Worm (Caenorhabditis elegans) whole organism, L2 larva: ENCODE data around the gene C37C3.12.

ENCODE experiments used
- C34F6.9 ChIP-seq: fragments of 150-350 bp; optimal IDR thresholded peaks from 2 replicates; lab custom pipeline; 2014; ENCODE audit warnings: missing biosample characterization, missing genetic modification characterization
- F13H6.1 ChIP-seq: sonication (generic microtip); optimal IDR thresholded peaks from 2 replicates; lab custom pipeline; 2016; ENCODE audit warnings: missing genetic modification characterization, missing compliant biosample characterization
- R02D3.7 ChIP-seq: fragments of 150-350 bp; optimal IDR thresholded peaks from 2 replicates; lab custom pipeline; 2014; ENCODE audit warnings: missing biosample characterization, missing genetic modification characterization
- Y55F3AM.14 ChIP-seq: fragments of 200-800 bp; sonication (Bioruptor generic); optimal IDR thresholded peaks from 2 replicates; lab custom pipeline; 2018; ENCODE audit warnings: mild to moderate bottlenecking, missing genetic modification characterization, missing compliant biosample characterization
- alr-1 ChIP-seq: fragments of 150-350 bp; optimal IDR thresholded peaks from 2 replicates; lab custom pipeline; 2014; ENCODE audit warnings: missing biosample characterization, missing genetic modification characterization
- aly-2 ChIP-seq: fragments of 150-350 bp; optimal IDR thresholded peaks from 2 replicates; lab custom pipeline; 2014; ENCODE audit warnings: missing biosample characterization, missing genetic modification characterization
- ama-1 ChIP-seq: fragments of 150-350 bp; optimal IDR thresholded peaks from 2 replicates; lab custom pipeline; 2018; ENCODE audit warnings: inconsistent platforms
- blmp-1 ChIP-seq: sonication (generic microtip); optimal IDR thresholded peaks from 2 replicates; lab custom pipeline; 2017; ENCODE audit warnings: missing genetic modification characterization, mild to moderate bottlenecking, missing compliant biosample characterization, antibody characterized with exemption, moderate library complexity; ENCODE audit not compliant: insufficient read depth
- ceh-16 ChIP-seq: fragments of 150-350 bp; optimal IDR thresholded peaks from 2 replicates; lab custom pipeline; 2014; ENCODE audit warnings: missing biosample characterization, missing genetic modification characterization
- ceh-82 ChIP-seq: fragments of 150-350 bp; optimal IDR thresholded peaks from 2 replicates; lab custom pipeline; 2014; ENCODE audit warnings: missing biosample characterization, missing genetic modification characterization
- dmd-4 ChIP-seq: sonication (generic microtip); optimal IDR thresholded peaks from 2 replicates; lab custom pipeline; 2017; ENCODE audit warnings: missing biosample characterization, missing genetic modification characterization
- egl-27 ChIP-seq: sonication (generic microtip); optimal IDR thresholded peaks from 3 replicates; lab custom pipeline; 2017; ENCODE audit warnings: missing biosample characterization, missing genetic modification reagents, missing genetic modification characterization
- elt-1 ChIP-seq: fragments of 150-350 bp; optimal IDR thresholded peaks from 2 replicates; lab custom pipeline; 2014; ENCODE audit warnings: missing biosample characterization, missing genetic modification characterization
- elt-3 ChIP-seq: sonication (generic microtip); optimal IDR thresholded peaks from 2 replicates; lab custom pipeline; 2017; ENCODE audit warnings: missing biosample characterization, missing genetic modification characterization
- fos-1 ChIP-seq: fragments of 150-350 bp; optimal IDR thresholded peaks from 2 replicates; lab custom pipeline; 2014; ENCODE audit warnings: missing biosample characterization, missing genetic modification characterization
- lin-39 ChIP-seq: fragments of 150-350 bp; optimal IDR thresholded peaks from 2 replicates; lab custom pipeline; 2014; ENCODE audit warnings: missing biosample characterization, missing genetic modification reagents, missing genetic modification characterization
- lsy-2 ChIP-seq, 2 experiments: fragments of 150-350 bp in 1 of 2; sonication (generic microtip) in 1 of 2; optimal IDR thresholded peaks; 2 replicates each; lab custom pipeline; 2014 to 2017; ENCODE audit warnings: missing biosample characterization in 2 of 2, missing genetic modification characterization in 2 of 2
- mab-5 ChIP-seq: fragments of 150-350 bp; optimal IDR thresholded peaks from 2 replicates; lab custom pipeline; 2014; ENCODE audit warnings: missing biosample characterization, missing genetic modification characterization
- mbf-1 ChIP-seq: sonication (generic microtip); optimal IDR thresholded peaks from 2 replicates; lab custom pipeline; 2017; ENCODE audit warnings: missing biosample characterization, missing genetic modification characterization
- mdl-1 ChIP-seq, 2 experiments: fragments of 150-350 bp in 1 of 2; sonication (generic microtip) in 1 of 2; optimal IDR thresholded peaks; 2 replicates each; lab custom pipeline; 2017; ENCODE audit warnings: missing biosample characterization in 2 of 2, missing genetic modification characterization in 2 of 2
- nhr-10 ChIP-seq: sonication (generic microtip); optimal IDR thresholded peaks from 2 replicates; lab custom pipeline; 2017; ENCODE audit warnings: missing biosample characterization, missing genetic modification characterization
- nhr-11 ChIP-seq: fragments of 150-350 bp; optimal IDR thresholded peaks from 2 replicates; lab custom pipeline; 2014; ENCODE audit warnings: missing biosample characterization, missing genetic modification characterization
- nhr-12 ChIP-seq: fragments of 150-350 bp; optimal IDR thresholded peaks from 2 replicates; lab custom pipeline; 2014; ENCODE audit warnings: missing biosample characterization, missing genetic modification characterization
- nhr-129 ChIP-seq: fragments of 150-350 bp; optimal IDR thresholded peaks from 2 replicates; lab custom pipeline; 2014; ENCODE audit warnings: missing biosample characterization, missing genetic modification characterization
- nhr-237 ChIP-seq: fragments of 150-350 bp; optimal IDR thresholded peaks from 2 replicates; lab custom pipeline; 2014; ENCODE audit warnings: missing biosample characterization, missing genetic modification characterization
- nhr-25 ChIP-seq: fragments of 150-350 bp; sonication (generic microtip); optimal IDR thresholded peaks from 3 replicates; lab custom pipeline; 2014; ENCODE audit warnings: missing biosample characterization, missing genetic modification characterization
- nhr-6 ChIP-seq: fragments of 150-350 bp; optimal IDR thresholded peaks from 2 replicates; lab custom pipeline; 2014; ENCODE audit warnings: missing biosample characterization, missing genetic modification characterization
- nhr-77 ChIP-seq: fragments of 150-350 bp; optimal IDR thresholded peaks from 2 replicates; lab custom pipeline; 2014; ENCODE audit warnings: missing biosample characterization, missing genetic modification characterization
- peb-1 ChIP-seq: fragments of 150-350 bp; optimal IDR thresholded peaks from 2 replicates; lab custom pipeline; 2014; ENCODE audit warnings: missing biosample characterization, missing genetic modification characterization
- skn-1 ChIP-seq: sonication (generic microtip); optimal IDR thresholded peaks from 2 replicates; lab custom pipeline; 2017; ENCODE audit warnings: missing biosample characterization, missing genetic modification characterization
- sma-3 ChIP-seq: sonication (generic microtip); optimal IDR thresholded peaks from 2 replicates; lab custom pipeline; 2016; ENCODE audit warnings: missing genetic modification reagents, missing genetic modification characterization, missing compliant biosample characterization
- unc-55 ChIP-seq: fragments of 150-350 bp; sonication (generic microtip); optimal IDR thresholded peaks from 3 replicates; lab custom pipeline; 2014; ENCODE audit warnings: missing biosample characterization, missing genetic modification reagents, missing genetic modification characterization
- unc-62 ChIP-seq: fragments of 150-350 bp; optimal IDR thresholded peaks from 2 replicates; lab custom pipeline; 2014; ENCODE audit warnings: missing biosample characterization, missing genetic modification reagents, missing genetic modification characterization
- zag-1 ChIP-seq: fragments of 150-350 bp; optimal IDR thresholded peaks from 2 replicates; lab custom pipeline; 2014; ENCODE audit warnings: missing biosample characterization, missing genetic modification characterization
- ztf-1 ChIP-seq: fragments of 200-800 bp; sonication (Bioruptor generic); conservative IDR thresholded peaks from 2 replicates; pipeline ENCODE4 v1.3.6; 2022; ENCODE audit warnings: missing genetic modification characterization, missing compliant biosample characterization
- ztf-11 ChIP-seq: sonication (generic microtip); optimal IDR thresholded peaks from 2 replicates; lab custom pipeline; 2017; ENCODE audit warnings: missing biosample characterization, missing genetic modification characterization
- ztf-4 ChIP-seq: fragments of 150-350 bp; optimal IDR thresholded peaks from 2 replicates; lab custom pipeline; 2014; ENCODE audit warnings: missing biosample characterization, missing genetic modification characterization

The C37C3.12 gene

ce11 chrV:7853900-7854299, 14.5 kb upstream of the C37C3.12 start:
- TF ChIP-seq Y55F3AM.14 (GFP tag; lab: Kevin White, UChicago): no peak
- no peak for TF ChIP-seq dmd-4 (tag; lab: Kevin White, UChicago)
- no peak for TF ChIP-seq ztf-4 (tag; lab: Kevin White, UChicago)
- no peak for TF ChIP-seq elt-3 (tag; lab: Kevin White, UChicago)
- TF ChIP-seq nhr-10 (tag; lab: Kevin White, UChicago): no peak
- peak; percentile 8 for TF ChIP-seq unc-55
- TF ChIP-seq unc-62 (GFP tag; lab: Kevin White, UChicago): no peak
- no peak for TF ChIP-seq ama-1 (lab: Kevin White, UChicago)
- no peak for TF ChIP-seq fos-1 (tag; lab: Kevin White, UChicago)
- TF ChIP-seq alr-1 (tag; lab: Kevin White, UChicago): no peak
- no peak for TF ChIP-seq blmp-1 (tag; lab: Kevin White, UChicago)
- TF ChIP-seq nhr-25 (tag; lab: Kevin White, UChicago): no peak
- TF ChIP-seq ztf-11 (tag; lab: Kevin White, UChicago): no peak
- TF ChIP-seq C34F6.9: peak; percentile 7
- TF ChIP-seq aly-2 (tag; lab: Kevin White, UChicago): no peak
- no peak for TF ChIP-seq R02D3.7 (tag; lab: Kevin White, UChicago)
- TF ChIP-seq egl-27 (tag; lab: Kevin White, UChicago): no peak
- TF ChIP-seq, all 48 proteins: peak for 2

- no peak for TF ChIP-seq sma-3 (GFP tag; lab: Kevin White, UChicago)
- no peak for TF ChIP-seq alr-1 (tag; lab: Kevin White, UChicago)
- no peak for TF ChIP-seq nhr-12
- TF ChIP-seq F13H6.1: no peak
- TF ChIP-seq mab-5 (tag; lab: Kevin White, UChicago): no peak
Measured at ce11 chrV:7852078-7852477, 12.7 kb upstream of the C37C3.12 start.

- TF ChIP-seq nhr-25 (tag; lab: Kevin White, UChicago) (no peak), alr-1 (tag; lab: Kevin White, UChicago) (no peak), ceh-82 (tag; lab: Kevin White, UChicago) (no peak), C34F6.9 (peak; percentile 10), nhr-11 (tag; lab: Kevin White, UChicago) (no peak), ztf-1 (GFP tag; lab: Robert Waterston, UW) (no peak), skn-1 (tag; lab: Kevin White, UChicago) (no peak), nhr-6 (tag; lab: Kevin White, UChicago) (no peak), nhr-237 (tag; lab: Kevin White, UChicago) (no peak), F13H6.1 (peak; percentile 32), ztf-4 (tag; lab: Kevin White, UChicago) (no peak), zag-1 (tag; lab: Kevin White, UChicago) (no peak), peb-1 (no peak), Y55F3AM.14 (GFP tag; lab: Kevin White, UChicago) (no peak), fos-1 (tag; lab: Kevin White, UChicago) (peak; percentile 9), mdl-1 (tag; optimal IDR thresholded peaks at IDR 0.05; lab: Kevin White, UChicago) (peak in 1 of 2 experiments; percentile 16), mbf-1 (no peak), nhr-129 (tag; lab: Kevin White, UChicago) (peak; percentile 44), elt-1 (tag; lab: Kevin White, UChicago) (no peak), nhr-77 (tag; lab: Kevin White, UChicago) (no peak)
Measured at ce11 chrV:7848251-7848650, 8.9 kb upstream of the C37C3.12 start.

- TF ChIP-seq mbf-1: no peak
Measured at ce11 chrV:7847687-7848086, 8.3 kb upstream of the C37C3.12 start.

ce11 chrV:7847170-7847569, 7.8 kb upstream of the C37C3.12 start, which contains the start of gene memo-1:
Gene memo-1 (minus strand): TSS chrV:7847171.
- TF ChIP-seq ztf-11 (tag; lab: Kevin White, UChicago): no peak
- TF ChIP-seq peb-1: no peak
- TF ChIP-seq ceh-16 (tag; lab: Kevin White, UChicago): no peak
- TF ChIP-seq lin-39: no peak
- no peak for TF ChIP-seq skn-1 (tag; lab: Kevin White, UChicago)
- no peak for TF ChIP-seq egl-27 (tag; lab: Kevin White, UChicago)
- no peak for TF ChIP-seq aly-2 (tag; lab: Kevin White, UChicago)
- no peak for TF ChIP-seq nhr-77 (tag; lab: Kevin White, UChicago)
- TF ChIP-seq unc-62 (GFP tag; lab: Kevin White, UChicago): no peak
- TF ChIP-seq nhr-237 (tag; lab: Kevin White, UChicago): no peak
- no peak for TF ChIP-seq R02D3.7 (tag; lab: Kevin White, UChicago)
- no peak for TF ChIP-seq ztf-1 (GFP tag; lab: Robert Waterston, UW)
- no peak for TF ChIP-seq Y55F3AM.14 (GFP tag; lab: Kevin White, UChicago)
- TF ChIP-seq lsy-2 (tag; optimal IDR thresholded peaks at IDR 0.05; lab: Kevin White, UChicago): no peak
